Fruit fly (Drosophila melanogaster) whole organism, pupa: ENCODE results near the gene CG31055.

Experiments used
- CG10348 ChIP-seq: fragments of 200-800 bp; sonication (Bioruptor generic); IDR thresholded peaks from 2 replicates; pipeline ENCODE4 v1.3.6; 2022; ENCODE audit warnings: missing biosample characterization, missing genetic modification characterization
- CG14655 ChIP-seq: fragments of 200-800 bp; sonication (Bioruptor generic); optimal IDR thresholded peaks from 3 replicates; lab custom pipeline; 2017; ENCODE audit warnings: mild to moderate bottlenecking, missing biosample characterization, missing genetic modification reagents, missing genetic modification characterization
- CG4496 ChIP-seq: fragments of 200-800 bp; sonication (Bioruptor generic); IDR thresholded peaks from 3 replicates; pipeline ENCODE4 v1.3.6; 2022; ENCODE audit warnings: missing biosample characterization, missing genetic modification characterization
- CG9948 ChIP-seq: fragments of 200-800 bp; sonication (Bioruptor generic); optimal IDR thresholded peaks from 2 replicates; lab custom pipeline; 2018; ENCODE audit warnings: missing biosample characterization, mild to moderate bottlenecking, missing genetic modification characterization, moderate library complexity
- EcR ChIP-seq: fragments of 200-800 bp; sonication (Bioruptor generic); optimal IDR thresholded peaks from 3 replicates; lab custom pipeline; 2019; ENCODE audit warnings: missing biosample characterization, missing genetic modification characterization, mild to moderate bottlenecking, moderate library complexity, missing genetic modification reagents
- Pif1B ChIP-seq: fragments of 200-800 bp; sonication (Bioruptor generic); optimal IDR thresholded peaks from 3 replicates; lab custom pipeline; 2016; ENCODE audit warnings: missing biosample characterization, missing genetic modification characterization
- Snoo ChIP-seq: fragments of 200-800 bp; sonication (Bioruptor generic); optimal IDR thresholded peaks from 3 replicates; lab custom pipeline; 2017; ENCODE audit warnings: missing biosample characterization, mild to moderate bottlenecking, missing genetic modification characterization, inconsistent platforms
- gl ChIP-seq: fragments of 200-800 bp; sonication (Bioruptor generic); optimal IDR thresholded peaks from 2 replicates; lab custom pipeline; 2018; ENCODE audit warnings: missing biosample characterization, mild to moderate bottlenecking, missing genetic modification characterization

DNA sequence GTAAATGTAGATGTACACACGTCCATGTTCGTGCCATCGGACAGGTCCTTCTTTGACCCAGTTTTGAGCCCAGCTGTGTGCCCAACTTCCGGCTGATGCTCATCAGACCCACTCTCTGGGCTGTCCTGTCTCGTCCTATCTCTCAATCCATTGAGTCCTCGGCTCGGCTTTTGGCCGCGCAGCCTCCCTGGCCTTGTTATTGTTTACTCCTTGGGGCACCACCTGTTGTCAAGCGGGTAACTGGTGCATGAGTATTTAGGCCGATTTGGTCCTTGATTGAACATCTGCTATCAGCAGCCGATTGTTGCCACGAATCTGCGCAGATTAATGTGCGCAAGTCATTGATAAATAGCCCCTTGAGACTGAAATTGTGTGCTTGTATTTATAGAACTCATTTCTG, 26.5 kb downstream of the CG31055 start:
- no peak for TF ChIP-seq Snoo
- no peak for TF ChIP-seq Pif1B
- no peak for TF ChIP-seq CG4496 (GFP tag; lab: Robert Waterston, UW)
- TF ChIP-seq gl (tag; lab: Kevin White, UChicago), result no peak
- TF ChIP-seq EcR (GFP tag; lab: Kevin White, UChicago), result no peak
- no peak for TF ChIP-seq CG14655
- no peak for TF ChIP-seq CG10348
- no peak for TF ChIP-seq CG9948
